Worm (Caenorhabditis elegans) whole organism, L1 larva: ENCODE results near the gene mct-6.
A peak's percentile ranks its signal among the peaks of the same experiment; 100 is the strongest.

Experiments
- blmp-1 ChIP-seq: fragments of 150-350 bp; optimal IDR thresholded peaks from 2 replicates; lab custom pipeline; 2014; ENCODE audit warnings: missing biosample characterization, missing genetic modification characterization
- ceh-63 ChIP-seq: fragments of 200-800 bp; sonication (Bioruptor generic); optimal IDR thresholded peaks from 2 replicates; lab custom pipeline; 2018; ENCODE audit warnings: mild to moderate bottlenecking, missing genetic modification characterization, missing compliant biosample characterization
- ceh-90 ChIP-seq: sonication (generic microtip); optimal IDR thresholded peaks from 2 replicates; lab custom pipeline; 2016; ENCODE audit warnings: missing genetic modification characterization, missing compliant biosample characterization
- egl-13 ChIP-seq: sonication (generic microtip); optimal IDR thresholded peaks from 2 replicates; lab custom pipeline; 2016; ENCODE audit warnings: missing genotype, missing genetic modification reagents, missing genetic modification characterization, missing compliant biosample characterization
- fkh-10 ChIP-seq: sonication (generic microtip); optimal IDR thresholded peaks from 2 replicates; lab custom pipeline; 2017; ENCODE audit warnings: missing biosample characterization, missing genetic modification reagents, missing genetic modification characterization
- lin-39 ChIP-seq: fragments of 150-350 bp; optimal IDR thresholded peaks from 2 replicates; lab custom pipeline; 2014; ENCODE audit warnings: missing biosample characterization, missing genetic modification reagents, missing genetic modification characterization
- nhr-76 ChIP-seq: sonication (generic microtip); optimal IDR thresholded peaks from 2 replicates; lab custom pipeline; 2017; ENCODE audit warnings: missing biosample characterization, missing genetic modification characterization
- pag-3 ChIP-seq: sonication (generic microtip); optimal IDR thresholded peaks from 2 replicates; lab custom pipeline; 2017; ENCODE audit warnings: missing genetic modification characterization, mild to moderate bottlenecking, missing compliant biosample characterization, antibody characterized with exemption, borderline replicate concordance; ENCODE audit not compliant: insufficient read depth
- skn-1 ChIP-seq: fragments of 150-350 bp; optimal IDR thresholded peaks from 2 replicates; lab custom pipeline; 2014; ENCODE audit warnings: missing biosample characterization, missing genetic modification characterization

ce11 chrX:16814913-16815312 lies 44.6 kb upstream of the mct-6 start:
- TF ChIP-seq nhr-76 (tag; lab: Kevin White, UChicago) (no peak), fkh-10 (GFP tag; lab: Kevin White, UChicago) (no peak), ceh-90 (tag; lab: Kevin White, UChicago) (no peak), blmp-1 (tag; lab: Kevin White, UChicago) (peak; percentile 3), skn-1 (tag; lab: Kevin White, UChicago) (no peak), lin-39 (tag; lab: Kevin White, UChicago) (no peak), pag-3 (no peak), ceh-63 (GFP tag; lab: Kevin White, UChicago) (no peak), egl-13 (no peak)
